Fruit fly (Drosophila melanogaster) whole organism, embryonic: ENCODE results near the gene Desat1.

ENCODE experiments used
- C15 ChIP-seq: fragments of 200-800 bp; sonication (Bioruptor generic); IDR thresholded peaks from 3 replicates; pipeline ENCODE4 v1.3.6; 2022; ENCODE audit warnings: missing biosample characterization, missing genetic modification characterization
- CG10366 ChIP-seq: fragments of 200-800 bp; sonication (Bioruptor generic); IDR thresholded peaks from 2 replicates; pipeline ENCODE4 v1.3.6; 2022; ENCODE audit warnings: missing biosample characterization, missing genetic modification characterization
- CG10565 ChIP-seq: fragments of 200-800 bp; sonication (Bioruptor generic); optimal IDR thresholded peaks from 3 replicates; lab custom pipeline; 2016; ENCODE audit warnings: missing biosample characterization, mild to moderate bottlenecking, missing genetic modification characterization
- CG13624 ChIP-seq: fragments of 200-800 bp; sonication (Bioruptor generic); optimal IDR thresholded peaks from 2 replicates; lab custom pipeline; 2016; ENCODE audit warnings: missing biosample characterization, missing genetic modification characterization
- CG14965 ChIP-seq: fragments of 200-800 bp; sonication (Bioruptor generic); optimal IDR thresholded peaks from 2 replicates; lab custom pipeline; 2016; ENCODE audit warnings: missing biosample characterization, missing genetic modification characterization, borderline replicate concordance
- CG15011 ChIP-seq: fragments of 200-800 bp; sonication (Bioruptor generic); optimal IDR thresholded peaks from 3 replicates; lab custom pipeline; 2018; ENCODE audit warnings: missing biosample characterization, mild to moderate bottlenecking, missing genetic modification characterization
- CG17912 ChIP-seq: fragments of 200-800 bp; sonication (Bioruptor generic); optimal IDR thresholded peaks from 2 replicates; lab custom pipeline; 2018; ENCODE audit warnings: missing biosample characterization, mild to moderate bottlenecking, missing genetic modification characterization
- CG2129 ChIP-seq: fragments of 200-800 bp; sonication (Bioruptor generic); IDR thresholded peaks from 2 replicates; pipeline ENCODE4 v1.3.6; 2022; ENCODE audit warnings: missing biosample characterization, missing genetic modification characterization; ENCODE audit not compliant: partially characterized antibody
- CG3163 ChIP-seq: fragments of 200-800 bp; sonication (Bioruptor generic); optimal IDR thresholded peaks from 3 replicates; lab custom pipeline; 2016; ENCODE audit warnings: missing biosample characterization, missing genetic modification characterization
- CG3281 ChIP-seq: fragments of 200-800 bp; sonication (Bioruptor generic); optimal IDR thresholded peaks from 3 replicates; lab custom pipeline; 2017; ENCODE audit warnings: missing biosample characterization, mild to moderate bottlenecking, missing genetic modification characterization
- CG5180 ChIP-seq: fragments of 200-800 bp; sonication (Bioruptor generic); optimal IDR thresholded peaks from 3 replicates; lab custom pipeline; 2017; ENCODE audit warnings: missing biosample characterization, missing genetic modification characterization, mild to moderate bottlenecking, moderate library complexity, missing genetic modification reagents
- CG6254 ChIP-seq: fragments of 200-800 bp; sonication (Bioruptor generic); optimal IDR thresholded peaks from 3 replicates; lab custom pipeline; 2017; ENCODE audit warnings: mild to moderate bottlenecking, missing biosample characterization, missing genetic modification reagents, missing genetic modification characterization
- CG6854 ChIP-seq: fragments of 200-800 bp; sonication (Bioruptor generic); optimal IDR thresholded peaks from 3 replicates; lab custom pipeline; 2017; ENCODE audit warnings: missing biosample characterization, mild to moderate bottlenecking, missing genetic modification characterization
- CG7357 ChIP-seq: fragments of 200-800 bp; sonication (Bioruptor generic); IDR thresholded peaks from 3 replicates; pipeline ENCODE4 v1.3.6; 2022; ENCODE audit warnings: missing biosample characterization, missing genetic modification characterization
- CG7963 ChIP-seq: fragments of 200-800 bp; sonication (Bioruptor generic); IDR thresholded peaks from 3 replicates; pipeline ENCODE4 v1.3.6; 2022; ENCODE audit warnings: missing biosample characterization, missing genetic modification characterization; ENCODE audit not compliant: partially characterized antibody
- Dad ChIP-seq: fragments of 200-800 bp; sonication (Bioruptor generic); optimal IDR thresholded peaks from 3 replicates; lab custom pipeline; 2016; ENCODE audit warnings: missing biosample characterization, missing genetic modification characterization
- Eip74EF ChIP-seq, 2 experiments: fragments of 200-800 bp in 1 of 2; fragments of >200 bp in 1 of 2; sonication (Bioruptor generic) in 1 of 2; optimal IDR thresholded peaks; 2 replicates each; lab custom pipeline; 2017 to 2019; ENCODE audit warnings: missing biosample characterization in 2 of 2, missing genetic modification characterization in 2 of 2, mild to moderate bottlenecking in 1 of 2, moderate library complexity in 1 of 2
- Hr3 ChIP-seq: fragments of 200-800 bp; sonication (Bioruptor generic); optimal IDR thresholded peaks from 3 replicates; lab custom pipeline; 2016; ENCODE audit warnings: missing biosample characterization, missing genetic modification characterization
- Kr ChIP-seq: fragments of 200-800 bp; sonication (Bioruptor generic); optimal IDR thresholded peaks from 2 replicates; lab custom pipeline; 2017; ENCODE audit warnings: missing biosample characterization, mild to moderate bottlenecking, missing genetic modification characterization
- Mad ChIP-seq: fragments of 200-800 bp; sonication (Bioruptor generic); optimal IDR thresholded peaks from 2 replicates; lab custom pipeline; 2016; ENCODE audit warnings: missing biosample characterization, missing genetic modification characterization
- Neu2 ChIP-seq: fragments of 200-800 bp; sonication (Bioruptor generic); optimal IDR thresholded peaks from 3 replicates; lab custom pipeline; 2016; ENCODE audit warnings: missing biosample characterization, missing genetic modification characterization, borderline replicate concordance
- Optix ChIP-seq: fragments of 200-800 bp; sonication (Bioruptor generic); IDR thresholded peaks from 3 replicates; pipeline ENCODE4 v1.3.6; 2022; ENCODE audit warnings: missing biosample characterization, missing genetic modification characterization
- TFAM ChIP-seq: fragments of 200-800 bp; sonication (Bioruptor generic); optimal IDR thresholded peaks from 2 replicates; lab custom pipeline; 2017; ENCODE audit warnings: missing biosample characterization, missing genetic modification characterization, inconsistent platforms
- amos ChIP-seq: fragments of 200-800 bp; sonication (Bioruptor generic); IDR thresholded peaks from 2 replicates; pipeline ENCODE4 v1.3.6; 2022; ENCODE audit warnings: missing biosample characterization, missing genetic modification characterization; ENCODE audit not compliant: partially characterized antibody
- bigmax ChIP-seq: fragments of 200-800 bp; sonication (Bioruptor generic); optimal IDR thresholded peaks from 2 replicates; lab custom pipeline; 2018; ENCODE audit warnings: missing biosample characterization, mild to moderate bottlenecking, missing genetic modification characterization
- chif ChIP-seq, 2 experiments: fragments of 200-800 bp; sonication (Bioruptor generic); optimal IDR thresholded peaks; 3 replicates each; lab custom pipeline; 2016; ENCODE audit warnings: missing biosample characterization in 2 of 2, missing genetic modification characterization in 2 of 2
- da ChIP-seq: fragments of 200-800 bp; sonication (Bioruptor generic); optimal IDR thresholded peaks from 2 replicates; lab custom pipeline; 2016; ENCODE audit warnings: missing biosample characterization, missing genetic modification characterization
- dan ChIP-seq: fragments of 200-800 bp; sonication (Bioruptor generic); IDR thresholded peaks from 2 replicates; pipeline ENCODE4 v1.3.6; 2022; ENCODE audit warnings: missing biosample characterization, missing genetic modification characterization
- ems ChIP-seq: fragments of 200-800 bp; sonication (Bioruptor generic); optimal IDR thresholded peaks from 3 replicates; lab custom pipeline; 2016; ENCODE audit warnings: missing biosample characterization, missing genetic modification characterization
- fd102C ChIP-seq: fragments of 200-800 bp; sonication (Bioruptor generic); optimal IDR thresholded peaks from 2 replicates; lab custom pipeline; 2018; ENCODE audit warnings: missing biosample characterization, mild to moderate bottlenecking, missing genetic modification characterization, moderate library complexity
- gce ChIP-seq: fragments of 200-800 bp; sonication (Bioruptor generic); IDR thresholded peaks from 3 replicates; pipeline ENCODE4 v1.3.6; 2022; ENCODE audit warnings: missing biosample characterization, missing genetic modification characterization
- gcm2 ChIP-seq: fragments of 200-800 bp; sonication (Bioruptor generic); optimal IDR thresholded peaks from 2 replicates; lab custom pipeline; 2016; ENCODE audit warnings: missing biosample characterization, missing genetic modification characterization
- gt ChIP-seq: fragments of 200-800 bp; sonication (Bioruptor generic); IDR thresholded peaks from 2 replicates; pipeline ENCODE4 v1.3.6; 2022; ENCODE audit warnings: missing biosample characterization, missing genetic modification characterization
- her ChIP-seq: fragments of 200-800 bp; sonication (Bioruptor generic); optimal IDR thresholded peaks from 2 replicates; lab custom pipeline; 2016; ENCODE audit warnings: missing biosample characterization, missing genetic modification characterization
- hkb ChIP-seq, 2 experiments: fragments of 200-800 bp in 1 of 2; fragments of >200 bp in 1 of 2; sonication (Bioruptor generic) in 1 of 2; IDR thresholded peaks in 1 of 2; optimal IDR thresholded peaks in 1 of 2; 2 replicates each; pipeline versions ENCODE4 v1.3.6 to Lab custom; 2017 to 2022; ENCODE audit warnings: missing biosample characterization in 1 of 2, missing genetic modification characterization in 1 of 2
- knrl ChIP-seq: fragments of 200-800 bp; sonication (Bioruptor generic); IDR thresholded peaks from 3 replicates; pipeline ENCODE4 v1.3.6; 2022; ENCODE audit warnings: missing biosample characterization, missing genetic modification characterization; ENCODE audit not compliant: partially characterized antibody
- lbe ChIP-seq: fragments of 200-800 bp; sonication (Bioruptor generic); optimal IDR thresholded peaks from 2 replicates; lab custom pipeline; 2016; ENCODE audit warnings: missing biosample characterization, mild to moderate bottlenecking, missing genetic modification characterization
- lola ChIP-seq, 3 experiments: fragments of >200 bp in 2 of 3; fragments of 200-800 bp in 1 of 3; sonication (Bioruptor generic) in 1 of 3; optimal IDR thresholded peaks; 2 replicates each; lab custom pipeline; 2017 to 2019; ENCODE audit warnings: missing biosample characterization in 3 of 3, missing genetic modification characterization in 3 of 3, mild to moderate bottlenecking in 1 of 3, moderate library complexity in 1 of 3
- maf-S ChIP-seq: fragments of 200-800 bp; sonication (Bioruptor generic); optimal IDR thresholded peaks from 2 replicates; lab custom pipeline; 2016; ENCODE audit warnings: missing biosample characterization, missing genetic modification characterization
- mld ChIP-seq: fragments of 200-800 bp; sonication (Bioruptor generic); IDR thresholded peaks from 3 replicates; pipeline ENCODE4 v1.3.6; 2022; ENCODE audit warnings: missing biosample characterization, missing genetic modification characterization; ENCODE audit not compliant: partially characterized antibody
- onecut ChIP-seq: fragments of 200-800 bp; sonication (Bioruptor generic); IDR thresholded peaks from 2 replicates; pipeline ENCODE4 v1.3.6; 2022; ENCODE audit warnings: missing biosample characterization, missing genetic modification characterization
- pho ChIP-seq: fragments of 200-800 bp; sonication (Bioruptor generic); optimal IDR thresholded peaks from 2 replicates; lab custom pipeline; 2016; ENCODE audit warnings: missing biosample characterization, missing genetic modification characterization
- shn ChIP-seq: fragments of 200-800 bp; sonication (Bioruptor generic); optimal IDR thresholded peaks from 3 replicates; lab custom pipeline; 2016; ENCODE audit warnings: missing biosample characterization, missing genetic modification characterization
- slou ChIP-seq: fragments of 200-800 bp; sonication (Bioruptor generic); optimal IDR thresholded peaks from 3 replicates; lab custom pipeline; 2016; ENCODE audit warnings: missing biosample characterization, missing genetic modification characterization
- ssp ChIP-seq: fragments of 200-800 bp; sonication (Bioruptor generic); IDR thresholded peaks from 2 replicates; pipeline ENCODE4 v1.3.6; 2022; ENCODE audit warnings: missing biosample characterization, missing genetic modification characterization
- stwl ChIP-seq: fragments of 200-800 bp; sonication (Bioruptor generic); optimal IDR thresholded peaks from 3 replicates; lab custom pipeline; 2018; ENCODE audit warnings: missing biosample characterization, mild to moderate bottlenecking, missing genetic modification characterization, moderate library complexity
- vvl ChIP-seq: fragments of 200-800 bp; sonication (Bioruptor generic); IDR thresholded peaks from 2 replicates; pipeline ENCODE4 v1.3.6; 2022; ENCODE audit warnings: missing biosample characterization, missing genetic modification characterization
- wor ChIP-seq: fragments of 200-800 bp; sonication (Bioruptor generic); IDR thresholded peaks from 2 replicates; pipeline ENCODE4 v1.3.6; 2022; ENCODE audit warnings: missing biosample characterization, missing genetic modification characterization

Gene Desat1

DNA sequence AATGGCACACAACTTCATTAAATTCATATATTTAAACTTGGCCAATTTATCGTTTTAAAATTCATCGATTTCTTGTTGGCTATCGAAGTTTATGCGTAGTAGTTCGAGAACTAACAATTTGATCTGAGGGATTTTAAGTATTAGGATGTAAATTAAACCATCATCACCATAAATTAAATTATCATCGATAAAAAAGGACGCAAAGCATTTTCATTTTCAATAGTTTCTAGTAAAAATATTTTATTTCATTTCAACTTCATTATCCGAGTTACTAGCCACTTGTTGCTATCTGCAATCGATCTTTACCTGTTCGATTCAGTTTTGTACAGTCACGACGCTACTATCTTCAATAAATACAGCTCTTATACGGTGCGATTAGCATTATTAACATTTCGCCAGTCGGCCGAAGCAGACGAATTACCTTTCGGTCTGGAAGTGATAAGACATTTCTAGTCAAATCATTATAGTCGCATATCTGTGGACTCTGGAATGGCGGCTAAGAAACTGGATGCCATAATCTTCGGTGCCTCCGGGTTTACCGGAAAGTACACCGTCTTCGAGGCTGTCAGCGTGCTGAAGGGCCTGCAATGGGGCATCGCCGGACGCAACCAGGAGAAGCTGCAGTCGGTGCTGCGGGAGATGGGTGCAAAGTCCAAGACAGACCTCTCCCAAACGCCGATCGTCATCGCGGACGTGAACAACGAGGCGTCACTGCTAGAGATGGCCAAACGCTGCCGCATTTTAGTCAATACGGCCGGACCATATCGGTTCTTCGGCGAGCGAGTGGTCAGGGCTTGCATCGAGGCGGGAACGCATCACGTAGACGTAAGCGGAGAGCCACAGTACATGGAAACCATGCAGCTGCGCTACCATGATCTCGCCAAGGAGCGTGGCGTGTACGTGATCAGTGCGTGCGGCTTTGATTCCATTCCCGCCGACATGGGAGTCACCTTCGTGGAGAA, 32.9 kb upstream of the Desat1 start, which contains the start of gene CG5167 (continued):
- TF ChIP-seq ems (GFP tag; lab: Kevin White, UChicago), result no peak
- no peak for TF ChIP-seq Kr (GFP tag; lab: Kevin White, UChicago)
- TF ChIP-seq Optix (GFP tag; lab: Robert Waterston, UW), result no peak
- TF ChIP-seq pho (GFP tag; lab: Kevin White, UChicago), result peak; percentile 18
- no peak for TF ChIP-seq CG5180
- TF ChIP-seq lola (GFP tag; optimal IDR thresholded peaks at IDR 0.05; lab: Kevin White, UChicago), result peak in 1 of 3 experiments; percentile 49
- TF ChIP-seq knrl, result no peak
- TF ChIP-seq Eip74EF (GFP tag; optimal IDR thresholded peaks at IDR 0.05; lab: Kevin White, UChicago), result no peak
- peak; percentile 49; the same call in 1 of the 2 replicates for TF ChIP-seq vvl
- no peak for TF ChIP-seq hkb (optimal IDR thresholded peaks at IDR 0.05; lab: Kevin White, UChicago)
- TF ChIP-seq hkb (GFP tag; IDR thresholded peaks at IDR 0.05; lab: Robert Waterston, UW), result peak; percentile 59
- no peak for TF ChIP-seq Hr3 (GFP tag; lab: Kevin White, UChicago)
- no peak for TF ChIP-seq Mad
- TF ChIP-seq da (GFP tag; lab: Kevin White, UChicago), result no peak
- no peak for TF ChIP-seq CG15011
- TF ChIP-seq amos, result peak; percentile 7; the same call in 1 of the 2 replicates
- TF ChIP-seq wor (GFP tag; lab: Robert Waterston, UW), result no peak
- TF ChIP-seq CG3163, result no peak
- TF ChIP-seq CG6854, result no peak
- TF ChIP-seq maf-S (GFP tag; lab: Kevin White, UChicago), result no peak
- no peak for TF ChIP-seq CG10565 (GFP tag; lab: Kevin White, UChicago)
- TF ChIP-seq lbe, result peak; percentile 12
- no peak for TF ChIP-seq shn
- peak; percentile 60 for TF ChIP-seq stwl (tag; lab: Kevin White, UChicago)
- TF ChIP-seq bigmax (GFP tag; lab: Kevin White, UChicago), result no peak
- TF ChIP-seq CG14965 (GFP tag; lab: Kevin White, UChicago), result no peak
- no peak for TF ChIP-seq C15 (GFP tag; lab: Robert Waterston, UW)
- TF ChIP-seq mld, result no peak
- no peak for TF ChIP-seq dan (GFP tag; lab: Robert Waterston, UW)
- TF ChIP-seq CG6254 (GFP tag; lab: Kevin White, UChicago), result no peak
- TF ChIP-seq TFAM (GFP tag; lab: Kevin White, UChicago), result no peak
- no peak for TF ChIP-seq gt
- TF ChIP-seq gce, result 0 out of 3 replicates have a peak, but pooled peaks have one; percentile 30
- TF ChIP-seq slou (GFP tag; lab: Kevin White, UChicago), result no peak
- TF ChIP-seq onecut (GFP tag; lab: Robert Waterston, UW), result peak; percentile 23; the same call in 1 of the 2 replicates
- TF ChIP-seq CG13624 (GFP tag; lab: Kevin White, UChicago), result no peak
- TF ChIP-seq CG17912 (GFP tag; lab: Kevin White, UChicago), result no peak
- no peak for TF ChIP-seq CG7357
- no peak for TF ChIP-seq Neu2 (GFP tag; lab: Kevin White, UChicago)
- TF ChIP-seq CG7963 (GFP tag; lab: Robert Waterston, UW), result no peak
- no peak for TF ChIP-seq Dad
- no peak for TF ChIP-seq CG2129 (GFP tag; lab: Robert Waterston, UW)
- TF ChIP-seq CG3281 (GFP tag; lab: Kevin White, UChicago), result peak; percentile 24
- no peak for TF ChIP-seq CG10366
- TF ChIP-seq chif (GFP tag; optimal IDR thresholded peaks at IDR 0.05; lab: Kevin White, UChicago), result no peak
- no peak for TF ChIP-seq ssp (GFP tag; lab: Robert Waterston, UW)
- TF ChIP-seq her (GFP tag; lab: Kevin White, UChicago), result no peak
- no peak for TF ChIP-seq fd102C (GFP tag; lab: Kevin White, UChicago)
- no peak for TF ChIP-seq gcm2 (GFP tag; lab: Kevin White, UChicago)
